Fruit fly (Drosophila melanogaster): ENCODE measurements around the gene Anp.

Anp gene

dm6 chr3R:30252882-30253281, 43.1 kb downstream of the Anp start, which contains the start of gene CG18404:
Gene CG18404, plus strand, starts transcription at chr3R:30253182.
- TF ChIP-seq Myc (optimal IDR thresholded peaks at IDR 0.05) (no peak), Sin3A (optimal IDR thresholded peaks at IDR 0.05) (no peak), insv (optimal IDR thresholded peaks at IDR 0.05) (no peak), ttk (optimal IDR thresholded peaks at IDR 0.05) (no peak), h (optimal IDR thresholded peaks at IDR 0.05) (no peak), psq (optimal IDR thresholded peaks at IDR 0.05) (no peak)

- no peak for TF ChIP-seq psq (optimal IDR thresholded peaks at IDR 0.05)
- TF ChIP-seq insv (optimal IDR thresholded peaks at IDR 0.05): no peak
- no peak for TF ChIP-seq h (optimal IDR thresholded peaks at IDR 0.05)
- TF ChIP-seq Myc (optimal IDR thresholded peaks at IDR 0.05): no peak
- TF ChIP-seq ttk (optimal IDR thresholded peaks at IDR 0.05): no peak
Measured at dm6 chr3R:30255255-30256121, 45.7 kb downstream of the Anp start.

dm6 chr3R:30256233-30256632, 46.5 kb downstream of the Anp start:
- no peak for TF ChIP-seq insv (optimal IDR thresholded peaks at IDR 0.05)
- no peak for TF ChIP-seq Myc (optimal IDR thresholded peaks at IDR 0.05)
- no peak for TF ChIP-seq Sin3A (optimal IDR thresholded peaks at IDR 0.05)
- TF ChIP-seq h (optimal IDR thresholded peaks at IDR 0.05): no peak
- no peak for TF ChIP-seq psq (optimal IDR thresholded peaks at IDR 0.05)
- TF ChIP-seq ttk (optimal IDR thresholded peaks at IDR 0.05): no peak

- no peak for TF ChIP-seq ttk (optimal IDR thresholded peaks at IDR 0.05)
- TF ChIP-seq Sin3A (optimal IDR thresholded peaks at IDR 0.05): no peak
- TF ChIP-seq insv (optimal IDR thresholded peaks at IDR 0.05): no peak
- no peak for TF ChIP-seq h (optimal IDR thresholded peaks at IDR 0.05)
- no peak for TF ChIP-seq Myc (optimal IDR thresholded peaks at IDR 0.05)
- no peak for TF ChIP-seq psq (optimal IDR thresholded peaks at IDR 0.05)
Measured at dm6 chr3R:30257588-30257987, 47.8 kb downstream of the Anp start.

dm6 chr3R:30258298-30258990, 48.7 kb downstream of the Anp start:
- TF ChIP-seq psq (optimal IDR thresholded peaks at IDR 0.05) (no peak), h (optimal IDR thresholded peaks at IDR 0.05) (no peak), Myc (optimal IDR thresholded peaks at IDR 0.05) (no peak), insv (optimal IDR thresholded peaks at IDR 0.05) (no peak), Sin3A (optimal IDR thresholded peaks at IDR 0.05) (no peak), ttk (optimal IDR thresholded peaks at IDR 0.05) (no peak)

- no peak for TF ChIP-seq ttk (optimal IDR thresholded peaks at IDR 0.05)
- TF ChIP-seq psq (optimal IDR thresholded peaks at IDR 0.05): no peak
- TF ChIP-seq Myc (optimal IDR thresholded peaks at IDR 0.05): no peak
- no peak for TF ChIP-seq h (optimal IDR thresholded peaks at IDR 0.05)
- no peak for TF ChIP-seq insv (optimal IDR thresholded peaks at IDR 0.05)
- no peak for TF ChIP-seq Sin3A (optimal IDR thresholded peaks at IDR 0.05)
Measured at dm6 chr3R:30258991-30259351, 49.2 kb downstream of the Anp start.

- TF ChIP-seq ttk (optimal IDR thresholded peaks at IDR 0.05) (no peak), psq (optimal IDR thresholded peaks at IDR 0.05) (no peak), h (optimal IDR thresholded peaks at IDR 0.05) (no peak), insv (optimal IDR thresholded peaks at IDR 0.05) (no peak), Myc (optimal IDR thresholded peaks at IDR 0.05) (no peak), Sin3A (optimal IDR thresholded peaks at IDR 0.05) (no peak)
Measured at dm6 chr3R:30259561-30259960, 49.8 kb downstream of the Anp start.

All from Kc167 (cell line).